Worm (Caenorhabditis elegans) whole organism, mixed stage, embryonic: Measurements from ENCODE around the gene gar-3.

Experiments
- M03D4.4 ChIP-seq: sonication (generic microtip); optimal IDR thresholded peaks from 2 replicates; lab custom pipeline; 2017; ENCODE audit warnings: mild to moderate bottlenecking, missing genetic modification characterization, missing compliant biosample characterization
- bed-3 ChIP-seq: fragments of 200-800 bp; sonication (Bioruptor generic); optimal IDR thresholded peaks from 3 replicates; lab custom pipeline; 2018; ENCODE audit warnings: mild to moderate bottlenecking, missing genetic modification characterization, moderate library complexity, missing compliant biosample characterization
- blmp-1 ChIP-seq: fragments of 150-350 bp; optimal IDR thresholded peaks from 2 replicates; lab custom pipeline; 2014; ENCODE audit warnings: missing biosample characterization, missing genetic modification characterization
- ceh-39 ChIP-seq: fragments of 150-350 bp; optimal IDR thresholded peaks from 2 replicates; lab custom pipeline; 2014; ENCODE audit warnings: missing biosample characterization, missing genetic modification characterization
- ceh-43 ChIP-seq: fragments of 200-800 bp; sonication (Bioruptor generic); optimal IDR thresholded peaks from 2 replicates; lab custom pipeline; 2018; ENCODE audit warnings: mild to moderate bottlenecking, missing genetic modification characterization, moderate library complexity, missing compliant biosample characterization
- ceh-83 ChIP-seq: fragments of 200-800 bp; sonication (Bioruptor generic); optimal IDR thresholded peaks from 2 replicates; lab custom pipeline; 2018; ENCODE audit warnings: mild to moderate bottlenecking, missing genetic modification characterization, missing compliant biosample characterization
- ces-1 ChIP-seq: fragments of 150-350 bp; optimal IDR thresholded peaks from 2 replicates; lab custom pipeline; 2014; ENCODE audit warnings: missing biosample characterization, missing genetic modification reagents, missing genetic modification characterization
- cnd-1 ChIP-seq: fragments of 200-800 bp; sonication (Bioruptor generic); optimal IDR thresholded peaks from 2 replicates; lab custom pipeline; 2018; ENCODE audit warnings: mild to moderate bottlenecking, missing genetic modification characterization, missing compliant biosample characterization
- elt-1 ChIP-seq: sonication (generic microtip); optimal IDR thresholded peaks from 2 replicates; lab custom pipeline; 2017; ENCODE audit warnings: missing genetic modification characterization, mild to moderate bottlenecking, missing compliant biosample characterization, antibody characterized with exemption, moderate library complexity, borderline replicate concordance; ENCODE audit not compliant: insufficient read depth
- elt-3 ChIP-seq: fragments of 150-350 bp; optimal IDR thresholded peaks from 2 replicates; lab custom pipeline; 2014; ENCODE audit warnings: missing biosample characterization, missing genetic modification characterization
- ham-2 ChIP-seq: fragments of 200-800 bp; sonication (Bioruptor generic); optimal IDR thresholded peaks from 2 replicates; lab custom pipeline; 2018; ENCODE audit warnings: mild to moderate bottlenecking, missing genetic modification characterization, missing compliant biosample characterization
- hlh-1 ChIP-seq: fragments of 150-350 bp; optimal IDR thresholded peaks from 2 replicates; lab custom pipeline; 2014; ENCODE audit warnings: missing biosample characterization, missing genetic modification reagents, missing genetic modification characterization
- lin-13 ChIP-seq: fragments of 150-350 bp; optimal IDR thresholded peaks from 2 replicates; lab custom pipeline; 2014; ENCODE audit warnings: missing biosample characterization, missing genetic modification characterization
- lin-32 ChIP-seq: fragments of 200-800 bp; sonication (Bioruptor generic); optimal IDR thresholded peaks from 2 replicates; lab custom pipeline; 2018; ENCODE audit warnings: mild to moderate bottlenecking, missing genetic modification characterization, missing compliant biosample characterization
- lsy-2 ChIP-seq: fragments of 150-350 bp; optimal IDR thresholded peaks from 2 replicates; lab custom pipeline; 2014; ENCODE audit warnings: missing biosample characterization, missing genetic modification characterization
- mab-5 ChIP-seq: fragments of 150-350 bp; optimal IDR thresholded peaks from 2 replicates; lab custom pipeline; 2014; ENCODE audit warnings: missing biosample characterization, missing genetic modification characterization
- mep-1 ChIP-seq: fragments of 150-350 bp; optimal IDR thresholded peaks from 2 replicates; lab custom pipeline; 2017; ENCODE audit warnings: missing biosample characterization, missing genetic modification reagents, missing genetic modification characterization, inconsistent platforms
- mls-2 ChIP-seq: sonication (generic microtip); optimal IDR thresholded peaks from 2 replicates; lab custom pipeline; 2016; ENCODE audit warnings: mild to moderate bottlenecking, missing genetic modification characterization, moderate library complexity, missing compliant biosample characterization
- nhr-12 ChIP-seq: fragments of 150-350 bp; optimal IDR thresholded peaks from 2 replicates; lab custom pipeline; 2014; ENCODE audit warnings: missing biosample characterization, missing genetic modification characterization
- nhr-2 ChIP-seq: fragments of 150-350 bp; optimal IDR thresholded peaks from 2 replicates; lab custom pipeline; 2014; ENCODE audit warnings: missing biosample characterization, missing genetic modification characterization
- nhr-237 ChIP-seq: fragments of 150-350 bp; optimal IDR thresholded peaks from 2 replicates; lab custom pipeline; 2014; ENCODE audit warnings: missing biosample characterization, missing genetic modification characterization
- nhr-28 ChIP-seq: fragments of 150-350 bp; optimal IDR thresholded peaks from 2 replicates; lab custom pipeline; 2014; ENCODE audit warnings: missing biosample characterization, missing genetic modification characterization
- nhr-76 ChIP-seq: sonication (generic microtip); optimal IDR thresholded peaks from 2 replicates; lab custom pipeline; 2017; ENCODE audit warnings: missing biosample characterization, missing genetic modification characterization
- pha-4 ChIP-seq: fragments of 150-350 bp; optimal IDR thresholded peaks from 2 replicates; lab custom pipeline; 2018; ENCODE audit warnings: missing biosample characterization, missing genetic modification reagents, missing genetic modification characterization
- sem-2 ChIP-seq: fragments of 200-800 bp; sonication (Bioruptor generic); optimal IDR thresholded peaks from 2 replicates; lab custom pipeline; 2018; ENCODE audit warnings: mild to moderate bottlenecking, missing genetic modification characterization, missing compliant biosample characterization
- snpc-4 ChIP-seq: fragments of 150-350 bp; optimal IDR thresholded peaks from 2 replicates; lab custom pipeline; 2014; ENCODE audit warnings: missing biosample characterization, missing genetic modification characterization
- tbx-8 ChIP-seq: fragments of 200-800 bp; sonication (Bioruptor generic); optimal IDR thresholded peaks from 2 replicates; lab custom pipeline; 2018; ENCODE audit warnings: mild to moderate bottlenecking, missing genetic modification characterization, moderate library complexity, missing compliant biosample characterization
- unc-120 ChIP-seq: sonication (generic microtip); optimal IDR thresholded peaks from 2 replicates; lab custom pipeline; 2017; ENCODE audit warnings: missing genetic modification characterization, missing compliant biosample characterization; ENCODE audit not compliant: poor library complexity, severe bottlenecking
- unc-39 ChIP-seq: fragments of 150-350 bp; optimal IDR thresholded peaks from 2 replicates; lab custom pipeline; 2014; ENCODE audit warnings: missing biosample characterization, missing genetic modification characterization
- unc-62 ChIP-seq: fragments of 150-350 bp; optimal IDR thresholded peaks from 2 replicates; lab custom pipeline; 2014; ENCODE audit warnings: missing biosample characterization, missing genetic modification reagents, missing genetic modification characterization
- zip-8 ChIP-seq: fragments of 150-350 bp; optimal IDR thresholded peaks from 2 replicates; lab custom pipeline; 2014; ENCODE audit warnings: missing biosample characterization, missing genetic modification characterization

Gene gar-3

DNA sequence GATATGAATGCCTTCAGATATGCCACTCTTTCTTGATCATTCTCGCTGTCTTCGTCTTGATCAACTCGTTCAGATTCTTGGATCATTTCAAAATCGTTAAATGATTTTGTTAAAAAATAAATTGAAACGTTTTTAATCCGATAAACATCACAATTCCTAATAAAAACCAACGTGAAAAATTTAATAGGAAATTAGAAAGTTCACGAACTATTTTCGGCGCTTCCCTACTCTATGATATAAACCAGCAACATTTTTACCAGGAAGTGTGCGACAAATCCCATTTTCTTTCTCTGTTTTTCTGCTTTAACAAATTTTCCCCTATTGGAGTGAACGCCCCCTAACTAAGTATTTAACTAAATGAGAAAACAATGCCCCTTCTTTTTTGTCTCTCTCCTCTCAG, 5.8 kb upstream of the gar-3 start, which contains the start of gene Y40H4A.2:
TSS of gene Y40H4A.2 (minus strand) at position 101 of the 400 bp plus-strand sequence.
- TF ChIP-seq ces-1 (GFP tag; lab: Kevin White, UChicago) (no peak), unc-39 (no peak), ceh-83 (no peak), unc-62 (GFP tag; lab: Kevin White, UChicago) (no peak), M03D4.4 (no peak), sem-2 (GFP tag; lab: Kevin White, UChicago) (no peak), snpc-4 (tag; lab: Kevin White, UChicago) (no peak), lsy-2 (tag; lab: Kevin White, UChicago) (no peak), ceh-43 (GFP tag; lab: Kevin White, UChicago) (no peak), nhr-76 (no peak), cnd-1 (tag; lab: Kevin White, UChicago) (no peak), mep-1 (no peak), ham-2 (GFP tag; lab: Kevin White, UChicago) (no peak), mls-2 (no peak), pha-4 (tag; lab: Kevin White, UChicago) (no peak)
- TF ChIP-seq, all 35 proteins: peak for 0

ce11 chrV:14576745-14577373, 2.7 kb downstream of the gar-3 start:
- peak; percentile 76 for TF ChIP-seq hlh-1 (tag; lab: Kevin White, UChicago)
- TF ChIP-seq unc-62 (GFP tag; lab: Kevin White, UChicago) = peak; percentile 79
- TF ChIP-seq ces-1 (GFP tag; lab: Kevin White, UChicago) = no peak
- TF ChIP-seq unc-120 = peak; percentile 10
- no peak for TF ChIP-seq nhr-237 (tag; lab: Kevin White, UChicago)

- TF ChIP-seq ces-1 (GFP tag; lab: Kevin White, UChicago) = no peak
- no peak for TF ChIP-seq nhr-28 (tag; lab: Kevin White, UChicago)
- no peak for TF ChIP-seq nhr-237 (tag; lab: Kevin White, UChicago)
- TF ChIP-seq mls-2 = no peak
- TF ChIP-seq zip-8 = no peak
- TF ChIP-seq lsy-2 (tag; lab: Kevin White, UChicago) = no peak
- TF ChIP-seq lin-13 (tag; lab: Kevin White, UChicago) = no peak
- no peak for TF ChIP-seq nhr-12 (tag; lab: Kevin White, UChicago)
- TF ChIP-seq sem-2 (GFP tag; lab: Kevin White, UChicago) = no peak
Observed at ce11 chrV:14562589-14562988, 16.9 kb downstream of the gar-3 start, which contains the start of gene C53A5.11. Gene C53A5.11, plus strand, starts transcription at chrV:14562889.

DNA sequence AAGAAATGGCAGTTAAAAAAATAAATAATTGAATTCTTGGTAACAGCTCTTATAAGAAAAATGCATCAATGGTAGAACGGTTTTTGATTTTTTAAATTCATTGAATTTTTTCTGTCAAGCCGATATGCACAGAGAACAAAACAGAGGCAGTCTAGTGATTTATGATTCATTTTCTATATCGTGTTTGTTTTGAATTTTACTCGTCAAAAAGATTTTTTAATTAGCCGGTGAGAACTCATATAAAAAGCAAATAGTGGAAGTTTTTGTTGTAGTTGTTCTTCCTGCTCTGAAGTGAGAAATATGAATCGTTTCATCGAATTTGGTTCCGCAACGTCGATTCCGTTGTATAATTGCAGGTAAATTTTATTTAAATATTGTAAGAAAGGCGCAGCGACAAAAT, 20.2 kb downstream of the gar-3 start, which contains the start of gene srt-32:
TSS of gene srt-32 (plus strand) at position 301 of the 400 bp plus-strand sequence.
- TF ChIP-seq nhr-2 (tag; lab: Kevin White, UChicago) = no peak
- no peak for TF ChIP-seq unc-62 (GFP tag; lab: Kevin White, UChicago)
- TF ChIP-seq bed-3 = no peak
- TF ChIP-seq tbx-8 = no peak
- TF ChIP-seq mab-5 = no peak
- TF ChIP-seq elt-1 (tag; lab: Kevin White, UChicago) = no peak
- TF ChIP-seq mls-2 = no peak

- no peak for TF ChIP-seq zip-8
- no peak for TF ChIP-seq cnd-1 (tag; lab: Kevin White, UChicago)
- no peak for TF ChIP-seq elt-3 (tag; lab: Kevin White, UChicago)
- no peak for TF ChIP-seq ceh-39 (tag; lab: Kevin White, UChicago)
- no peak for TF ChIP-seq lin-32 (GFP tag; lab: Kevin White, UChicago)
- TF ChIP-seq blmp-1 (tag; lab: Kevin White, UChicago) = no peak
- TF ChIP-seq M03D4.4 = no peak
- TF ChIP-seq nhr-76 = no peak
- TF ChIP-seq ces-1 (GFP tag; lab: Kevin White, UChicago) = no peak
- TF ChIP-seq ceh-43 (GFP tag; lab: Kevin White, UChicago) = no peak
- TF ChIP-seq nhr-12 (tag; lab: Kevin White, UChicago) = no peak
- no peak for TF ChIP-seq nhr-2 (tag; lab: Kevin White, UChicago)
- TF ChIP-seq mep-1 = no peak
- no peak for TF ChIP-seq hlh-1 (tag; lab: Kevin White, UChicago)
Observed at ce11 chrV:14558757-14559156, 20.8 kb downstream of the gar-3 start, which contains the start of gene C53A5.9. Gene C53A5.9, minus strand, starts transcription at chrV:14558857.
